Fruit fly (Drosophila melanogaster) whole organism: ENCODE data around the gene CRAT.

Source experiments
- EcR ChIP-seq, 2 experiments: fragments of >200 bp; optimal IDR thresholded peaks; 2 replicates each; lab custom pipeline; 2017; ENCODE audit warnings: missing biosample characterization in 2 of 2, missing genetic modification characterization in 2 of 2, missing genetic modification reagents in 2 of 2
- psq ChIP-seq: fragments of >200 bp; optimal IDR thresholded peaks from 2 replicates; lab custom pipeline; 2017

- TF ChIP-seq EcR (GFP tag; optimal IDR thresholded peaks at IDR 0.05; lab: Kevin White, UChicago) (no peak), psq (no peak)
Observed at dm6 chr3R:6394247-6394522, 18.3 kb upstream of the CRAT start.
